Fruit fly (Drosophila melanogaster) whole organism, embryonic: ENCODE measurements around the gene Stt3B.

Experiments
- B-H2 ChIP-seq: fragments of 200-800 bp; sonication (Bioruptor generic); optimal IDR thresholded peaks from 2 replicates; lab custom pipeline; 2018; ENCODE audit warnings: missing biosample characterization, mild to moderate bottlenecking, missing genetic modification characterization
- Bdp1 ChIP-seq: fragments of 200-800 bp; sonication (Bioruptor generic); optimal IDR thresholded peaks from 3 replicates; lab custom pipeline; 2016; ENCODE audit warnings: missing biosample characterization, missing genetic modification characterization
- Blimp-1 ChIP-seq: fragments of 200-800 bp; sonication (Bioruptor generic); optimal IDR thresholded peaks from 3 replicates; lab custom pipeline; 2018; ENCODE audit warnings: missing biosample characterization, missing genetic modification characterization, mild to moderate bottlenecking, moderate library complexity, missing genetic modification reagents
- Bteb2 ChIP-seq: fragments of 200-800 bp; sonication (Bioruptor generic); optimal IDR thresholded peaks from 2 replicates; lab custom pipeline; 2016; ENCODE audit warnings: missing biosample characterization, missing genetic modification characterization
- CG1024 ChIP-seq: fragments of 200-800 bp; sonication (Bioruptor generic); IDR thresholded peaks from 2 replicates; pipeline ENCODE4 v1.3.6; 2022; ENCODE audit warnings: missing biosample characterization, missing genetic modification characterization
- CG10979 ChIP-seq: fragments of 200-800 bp; sonication (Bioruptor generic); optimal IDR thresholded peaks from 2 replicates; lab custom pipeline; 2018; ENCODE audit warnings: missing biosample characterization, mild to moderate bottlenecking, missing genetic modification characterization, moderate library complexity
- CG12391 ChIP-seq: fragments of 200-800 bp; sonication (Bioruptor generic); optimal IDR thresholded peaks from 3 replicates; lab custom pipeline; 2018; ENCODE audit warnings: missing biosample characterization, mild to moderate bottlenecking, missing genetic modification characterization, moderate library complexity
- CG12744 ChIP-seq: fragments of 200-800 bp; sonication (Bioruptor generic); optimal IDR thresholded peaks from 2 replicates; lab custom pipeline; 2016; ENCODE audit warnings: missing biosample characterization, missing genetic modification characterization
- CG1529 ChIP-seq: fragments of 200-800 bp; sonication (Bioruptor generic); optimal IDR thresholded peaks from 3 replicates; lab custom pipeline; 2018; ENCODE audit warnings: missing biosample characterization, missing genetic modification characterization
- CG15479 ChIP-seq: fragments of 200-800 bp; sonication (Bioruptor generic); optimal IDR thresholded peaks from 3 replicates; lab custom pipeline; 2019; ENCODE audit warnings: missing biosample characterization, mild to moderate bottlenecking, missing genetic modification characterization, moderate library complexity
- CG15696 ChIP-seq: fragments of 200-800 bp; sonication (Bioruptor generic); optimal IDR thresholded peaks from 2 replicates; lab custom pipeline; 2019; ENCODE audit warnings: missing biosample characterization, mild to moderate bottlenecking, missing genetic modification characterization, moderate library complexity
- CG17568 ChIP-seq: fragments of 200-800 bp; sonication (Bioruptor generic); optimal IDR thresholded peaks from 2 replicates; lab custom pipeline; 2018; ENCODE audit warnings: missing biosample characterization, mild to moderate bottlenecking, missing genetic modification characterization, moderate library complexity
- CG17612 ChIP-seq: fragments of 200-800 bp; sonication (Bioruptor generic); IDR thresholded peaks from 2 replicates; pipeline ENCODE4 v1.3.6; 2022; ENCODE audit warnings: missing biosample characterization, missing genetic modification characterization
- CG32772 ChIP-seq: fragments of 200-800 bp; sonication (Bioruptor generic); IDR thresholded peaks from 2 replicates; pipeline ENCODE4 v1.3.6; 2022; ENCODE audit warnings: missing biosample characterization, missing genetic modification characterization
- CG34376 ChIP-seq: fragments of 200-800 bp; sonication (Bioruptor generic); optimal IDR thresholded peaks from 2 replicates; lab custom pipeline; 2018; ENCODE audit warnings: missing biosample characterization, mild to moderate bottlenecking, missing genetic modification characterization
- CG4328 ChIP-seq: fragments of 200-800 bp; sonication (Bioruptor generic); optimal IDR thresholded peaks from 3 replicates; lab custom pipeline; 2017; ENCODE audit warnings: missing biosample characterization, missing genetic modification reagents, missing genetic modification characterization
- CG6689 ChIP-seq: fragments of 200-800 bp; sonication (Bioruptor generic); IDR thresholded peaks from 2 replicates; pipeline ENCODE4 v1.3.6; 2022; ENCODE audit warnings: missing biosample characterization, missing genetic modification characterization
- CG8924 ChIP-seq: fragments of 200-800 bp; optimal IDR thresholded peaks from 3 replicates; lab custom pipeline; 2019; ENCODE audit warnings: missing biosample characterization, mild to moderate bottlenecking, missing genetic modification characterization, moderate library complexity
- CG9609 ChIP-seq: fragments of 200-800 bp; sonication (Bioruptor generic); optimal IDR thresholded peaks from 3 replicates; lab custom pipeline; 2016; ENCODE audit warnings: missing biosample characterization, missing genetic modification characterization
- Deaf1 ChIP-seq: fragments of 200-800 bp; optimal IDR thresholded peaks from 3 replicates; lab custom pipeline; 2019; ENCODE audit warnings: missing biosample characterization, mild to moderate bottlenecking, missing genetic modification characterization, moderate library complexity
- E2f1 ChIP-seq: fragments of 200-800 bp; sonication (Bioruptor generic); IDR thresholded peaks from 2 replicates; pipeline ENCODE4 v1.3.6; 2022; ENCODE audit warnings: missing biosample characterization, missing genetic modification characterization
- ERR ChIP-seq: fragments of 200-800 bp; sonication (Bioruptor generic); optimal IDR thresholded peaks from 2 replicates; lab custom pipeline; 2016; ENCODE audit warnings: missing biosample characterization, missing genetic modification characterization
- Fer3 ChIP-seq: fragments of 200-800 bp; sonication (Bioruptor generic); optimal IDR thresholded peaks from 2 replicates; lab custom pipeline; 2018; ENCODE audit warnings: missing biosample characterization, mild to moderate bottlenecking, missing genetic modification characterization, moderate library complexity
- H15 ChIP-seq: fragments of 200-800 bp; sonication (Bioruptor generic); IDR thresholded peaks from 3 replicates; pipeline ENCODE4 v1.3.6; 2022; ENCODE audit warnings: missing biosample characterization, missing genetic modification characterization
- H2.0 ChIP-seq: fragments of 200-800 bp; sonication (Bioruptor generic); IDR thresholded peaks from 2 replicates; pipeline ENCODE4 v1.3.6; 2022; ENCODE audit warnings: missing biosample characterization, missing genetic modification characterization
- Hsf ChIP-seq: fragments of 200-800 bp; sonication (Bioruptor generic); optimal IDR thresholded peaks from 3 replicates; lab custom pipeline; 2016; ENCODE audit warnings: missing biosample characterization, missing genetic modification characterization
- Rfx ChIP-seq: fragments of 200-800 bp; sonication (Bioruptor generic); IDR thresholded peaks from 2 replicates; pipeline ENCODE4 v1.3.6; 2022; ENCODE audit warnings: missing biosample characterization, missing genetic modification characterization
- TFAM ChIP-seq: fragments of 200-800 bp; sonication (Bioruptor generic); optimal IDR thresholded peaks from 2 replicates; lab custom pipeline; 2017; ENCODE audit warnings: missing biosample characterization, missing genetic modification characterization, inconsistent platforms
- Taf1 ChIP-seq: fragments of 200-800 bp; sonication (Bioruptor generic); IDR thresholded peaks from 2 replicates; pipeline ENCODE4 v1.3.6; 2022; ENCODE audit warnings: missing biosample characterization, missing genetic modification characterization
- bbx ChIP-seq: fragments of 200-800 bp; sonication (Bioruptor generic); IDR thresholded peaks from 2 replicates; pipeline ENCODE4 v1.3.6; 2022; ENCODE audit warnings: missing biosample characterization, missing genetic modification characterization; ENCODE audit not compliant: partially characterized antibody
- btn ChIP-seq: fragments of 200-800 bp; sonication (Bioruptor generic); optimal IDR thresholded peaks from 2 replicates; lab custom pipeline; 2016; ENCODE audit warnings: missing biosample characterization, missing genetic modification characterization
- dmrt99B ChIP-seq: fragments of 200-800 bp; sonication (Bioruptor generic); optimal IDR thresholded peaks from 2 replicates; lab custom pipeline; 2018; ENCODE audit warnings: missing biosample characterization, mild to moderate bottlenecking, missing genetic modification characterization, moderate library complexity
- dysf ChIP-seq: fragments of 200-800 bp; sonication (Bioruptor generic); IDR thresholded peaks from 3 replicates; pipeline ENCODE4 v1.3.6; 2022; ENCODE audit warnings: missing biosample characterization, missing genetic modification characterization
- en ChIP-seq: fragments of 200-800 bp; sonication (Bioruptor generic); optimal IDR thresholded peaks from 2 replicates; lab custom pipeline; 2016; ENCODE audit warnings: missing biosample characterization, missing genetic modification characterization
- ewg ChIP-seq: fragments of 200-800 bp; sonication (Bioruptor generic); optimal IDR thresholded peaks from 3 replicates; lab custom pipeline; 2017; ENCODE audit warnings: mild to moderate bottlenecking, missing biosample characterization, missing genetic modification reagents, missing genetic modification characterization
- ftz-f1 ChIP-seq: fragments of 200-800 bp; sonication (Bioruptor generic); optimal IDR thresholded peaks from 2 replicates; lab custom pipeline; 2016; ENCODE audit warnings: missing biosample characterization, missing genetic modification characterization
- gsb-n ChIP-seq: fragments of 200-800 bp; sonication (Bioruptor generic); optimal IDR thresholded peaks from 3 replicates; lab custom pipeline; 2018; ENCODE audit warnings: missing biosample characterization, mild to moderate bottlenecking, missing genetic modification characterization
- ham ChIP-seq: fragments of 200-800 bp; sonication (Bioruptor generic); IDR thresholded peaks from 2 replicates; pipeline ENCODE4 v1.3.6; 2022; ENCODE audit warnings: missing biosample characterization, missing genetic modification characterization
- hth ChIP-seq: fragments of >200 bp; optimal IDR thresholded peaks from 2 replicates; lab custom pipeline; 2017; ENCODE audit warnings: inconsistent platforms
- inv ChIP-seq: fragments of 200-800 bp; sonication (Bioruptor generic); IDR thresholded peaks from 2 replicates; pipeline ENCODE4 v1.3.6; 2022; ENCODE audit warnings: missing biosample characterization, missing genetic modification characterization; ENCODE audit not compliant: partially characterized antibody
- onecut ChIP-seq: fragments of 200-800 bp; sonication (Bioruptor generic); IDR thresholded peaks from 2 replicates; pipeline ENCODE4 v1.3.6; 2022; ENCODE audit warnings: missing biosample characterization, missing genetic modification characterization
- org-1 ChIP-seq: fragments of 200-800 bp; sonication (Bioruptor generic); optimal IDR thresholded peaks from 2 replicates; lab custom pipeline; 2017; ENCODE audit warnings: missing biosample characterization, missing genetic modification characterization
- otp ChIP-seq: fragments of 200-800 bp; sonication (Bioruptor generic); IDR thresholded peaks from 3 replicates; pipeline ENCODE4, ENCODE4 v1.3.6; 2022; ENCODE audit warnings: missing biosample characterization, missing genetic modification characterization
- pfk ChIP-seq: fragments of 200-800 bp; sonication (Bioruptor generic); optimal IDR thresholded peaks from 2 replicates; lab custom pipeline; 2018; ENCODE audit warnings: missing biosample characterization, mild to moderate bottlenecking, missing genetic modification characterization, moderate library complexity
- prd ChIP-seq, 3 experiments: fragments of >200 bp in 2 of 3; fragments of 200-800 bp in 1 of 3; sonication (Bioruptor generic) in 1 of 3; optimal IDR thresholded peaks in 2 of 3; IDR thresholded peaks in 1 of 3; 2 replicates in 2 of 3; 3 replicates in 1 of 3; pipeline versions ENCODE4 v1.3.6 to Lab custom; 2017 to 2022; ENCODE audit warnings: missing biosample characterization in 1 of 3, missing genetic modification characterization in 1 of 3
- row ChIP-seq: fragments of 200-800 bp; sonication (Bioruptor generic); IDR thresholded peaks from 3 replicates; pipeline ENCODE4 v1.3.6; 2022; ENCODE audit warnings: missing biosample characterization, missing genetic modification characterization
- sim ChIP-seq: fragments of 200-800 bp; sonication (Bioruptor generic); IDR thresholded peaks from 2 replicates; pipeline ENCODE4 v1.3.6; 2022; ENCODE audit warnings: missing biosample characterization, missing genetic modification characterization
- tin ChIP-seq: fragments of 200-800 bp; sonication (Bioruptor generic); optimal IDR thresholded peaks from 3 replicates; lab custom pipeline; 2016; ENCODE audit warnings: missing biosample characterization, missing genetic modification characterization
- tio ChIP-seq: fragments of 200-800 bp; sonication (Bioruptor generic); optimal IDR thresholded peaks from 2 replicates; lab custom pipeline; 2017; ENCODE audit warnings: missing biosample characterization, missing genetic modification characterization, inconsistent platforms
- trem ChIP-seq: fragments of 200-800 bp; optimal IDR thresholded peaks from 3 replicates; lab custom pipeline; 2019; ENCODE audit warnings: missing biosample characterization, mild to moderate bottlenecking, missing genetic modification characterization, moderate library complexity
- wor ChIP-seq: fragments of 200-800 bp; sonication (Bioruptor generic); IDR thresholded peaks from 2 replicates; pipeline ENCODE4 v1.3.6; 2022; ENCODE audit warnings: missing biosample characterization, missing genetic modification characterization

Stt3B gene

DNA sequence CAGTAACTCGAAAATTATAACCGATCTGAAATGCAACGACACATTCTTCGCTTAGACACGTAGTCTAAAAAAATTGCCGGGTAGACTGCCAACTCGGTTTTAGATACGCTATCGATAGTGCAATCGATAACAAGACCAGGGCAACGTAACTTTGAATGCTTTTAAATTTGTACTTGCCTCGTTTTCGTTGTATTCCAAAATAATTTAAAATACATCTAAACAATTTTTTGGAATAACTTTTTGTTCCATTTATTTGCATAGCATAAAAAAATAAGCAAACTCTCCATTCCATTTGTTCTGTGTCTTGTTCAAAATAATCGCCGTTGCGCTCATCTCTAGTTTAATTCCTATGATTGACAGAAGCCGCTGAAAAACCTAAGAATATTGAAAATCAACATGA, at the start of gene Stt3B, which contains the start of gene CG11839 (continued):
- TF ChIP-seq trem (peak; percentile 100), Rfx (GFP tag; lab: Robert Waterston, UW) (peak; percentile 82; the same call in 1 of the 2 replicates), pfk (GFP tag; lab: Kevin White, UChicago) (peak; percentile 76), CG12744 (GFP tag; lab: Kevin White, UChicago) (peak; percentile 72), sim (GFP tag; lab: Robert Waterston, UW) (no peak), Blimp-1 (GFP tag; lab: Kevin White, UChicago) (no peak), CG32772 (GFP tag; lab: Robert Waterston, UW) (no peak), Taf1 (GFP tag; lab: Robert Waterston, UW) (peak; percentile 65; the same call in 1 of the 2 replicates), CG8924 (peak; percentile 67), B-H2 (peak; percentile 62), CG1024 (GFP tag; lab: Robert Waterston, UW) (no peak), row (GFP tag; lab: Robert Waterston, UW) (peak; percentile 95), CG9609 (GFP tag; lab: Kevin White, UChicago) (peak; percentile 74), dmrt99B (tag; lab: Kevin White, UChicago) (no peak), Bdp1 (GFP tag; lab: Kevin White, UChicago) (peak; percentile 60), dysf (peak; percentile 71; the same call in 2 of the 3 replicates), org-1 (GFP tag; lab: Kevin White, UChicago) (no peak), H2.0 (GFP tag; lab: Robert Waterston, UW) (no peak; the same call in 1 of the 2 replicates), prd (optimal IDR thresholded peaks at IDR 0.05; lab: Kevin White, UChicago) (no peak), prd (GFP tag; IDR thresholded peaks at IDR 0.05; lab: Robert Waterston, UW) (peak; percentile 79), TFAM (GFP tag; lab: Kevin White, UChicago) (no peak), onecut (0 out of 2 replicates have a peak, but pooled peaks have one; percentile 23), Bteb2 (GFP tag; lab: Kevin White, UChicago) (peak; percentile 70), en (GFP tag; lab: Kevin White, UChicago) (peak; percentile 25), inv (peak; percentile 89), gsb-n (tag; lab: Kevin White, UChicago) (no peak), tio (GFP tag; lab: Kevin White, UChicago) (no peak), Fer3 (tag; lab: Kevin White, UChicago) (peak; percentile 70), bbx (GFP tag; lab: Robert Waterston, UW) (peak; percentile 84), CG4328 (GFP tag; lab: Kevin White, UChicago) (peak; percentile 41), CG34376 (GFP tag; lab: Kevin White, UChicago) (peak; percentile 29), CG12391 (peak; percentile 84), Hsf (peak; percentile 82), ERR (GFP tag; lab: Kevin White, UChicago) (peak; percentile 59), ftz-f1 (GFP tag; lab: Kevin White, UChicago) (peak; percentile 25), CG17612 (GFP tag; lab: Robert Waterston, UW) (no peak), CG15479 (no peak), ewg (GFP tag; lab: Kevin White, UChicago) (no peak), CG15696 (tag; lab: Kevin White, UChicago) (peak; percentile 58), CG17568 (no peak), hth (lab: Kevin White, UChicago) (no peak), H15 (GFP tag; lab: Robert Waterston, UW) (no peak), wor (GFP tag; lab: Robert Waterston, UW) (no peak), E2f1 (GFP tag; lab: Robert Waterston, UW) (peak; percentile 61; the same call in 1 of the 2 replicates), CG1529 (GFP tag; lab: Kevin White, UChicago) (no peak), ham (GFP tag; lab: Robert Waterston, UW) (no peak), btn (GFP tag; lab: Kevin White, UChicago) (peak; percentile 43), CG10979 (tag; lab: Kevin White, UChicago) (peak; percentile 68), tin (GFP tag; lab: Kevin White, UChicago) (peak; percentile 78), Deaf1 (tag; lab: Kevin White, UChicago) (no peak), CG6689 (GFP tag; lab: Robert Waterston, UW) (no peak; the same call in 1 of the 2 replicates), otp (GFP tag; lab: Robert Waterston, UW) (no peak)
